Worm (Caenorhabditis elegans): ENCODE measurements around the gene algn-2.

- TF ChIP-seq ztf-11 (tag; optimal IDR thresholded peaks at IDR 0.05): no peak
- no peak for TF ChIP-seq vab-15 (tag; optimal IDR thresholded peaks at IDR 0.05)
- TF ChIP-seq egl-27 (tag; optimal IDR thresholded peaks at IDR 0.05): no peak
- no peak for TF ChIP-seq ceh-82 (tag; optimal IDR thresholded peaks at IDR 0.05)
- TF ChIP-seq dpl-1 (GFP tag; optimal IDR thresholded peaks at IDR 0.05): no peak
- no peak for TF ChIP-seq tbx-2 (tag; optimal IDR thresholded peaks at IDR 0.05)
- no peak for TF ChIP-seq ama-1 (optimal IDR thresholded peaks at IDR 0.05)
- TF ChIP-seq mep-1 (tag; optimal IDR thresholded peaks at IDR 0.05): no peak
- no peak for TF ChIP-seq mdl-1 (tag; optimal IDR thresholded peaks at IDR 0.05)
- TF ChIP-seq nhr-47 (tag; optimal IDR thresholded peaks at IDR 0.05): no peak
- TF ChIP-seq lin-13 (GFP tag; optimal IDR thresholded peaks at IDR 0.05): no peak
- no peak for TF ChIP-seq lin-39 (tag; optimal IDR thresholded peaks at IDR 0.05)
- TF ChIP-seq pag-3 (tag; optimal IDR thresholded peaks at IDR 0.05; ENCODE audit: borderline replicate concordance, insufficient read depth): no peak
- TF ChIP-seq nhr-11 (tag; optimal IDR thresholded peaks at IDR 0.05): no peak
Measured at ce11 chrII:5414040-5414439, 39.0 kb downstream of the algn-2 start, which contains the start of the genes EEED8.14 and EEED8.3.
